Worm (Caenorhabditis elegans) whole organism, L4/young adult: ENCODE data around the gene M02F4.1.

Experiments used
- W03F9.2 ChIP-seq: fragments of 150-350 bp; optimal IDR thresholded peaks from 2 replicates; lab custom pipeline; 2014; ENCODE audit warnings: missing biosample characterization, missing genetic modification characterization
- dao-5 ChIP-seq: sonication (generic microtip); optimal IDR thresholded peaks from 2 replicates; lab custom pipeline; 2016; ENCODE audit warnings: missing genotype, missing genetic modification characterization, moderate library complexity, missing compliant biosample characterization
- him-1 ChIP-seq: sonication (generic microtip); optimal IDR thresholded peaks from 2 replicates; lab custom pipeline; 2016; ENCODE audit warnings: missing genotype, missing genetic modification reagents, missing genetic modification characterization, missing compliant biosample characterization

Gene M02F4.1

DNA sequence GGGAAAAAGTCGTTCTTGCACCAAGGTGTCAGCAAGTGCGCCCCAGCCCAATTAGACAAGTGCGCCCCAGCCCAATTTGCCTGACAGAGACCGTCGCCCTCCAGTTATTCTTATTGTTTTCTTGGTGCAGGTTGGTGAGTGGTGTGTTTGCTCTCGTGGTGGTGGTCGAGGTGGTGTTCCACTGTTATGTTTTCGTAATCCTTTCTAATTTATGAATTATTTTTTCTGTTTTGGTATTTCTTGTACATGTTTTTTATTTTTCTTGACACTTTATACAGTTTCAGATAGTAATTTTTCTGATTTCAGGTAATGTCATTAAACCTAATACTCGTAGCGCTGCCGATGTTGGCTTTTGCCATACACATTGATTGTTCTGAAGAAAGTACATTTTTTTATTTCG lies 19.7 kb downstream of the M02F4.1 start, which contains the start of gene Y48D7A.1:
Gene Y48D7A.1 (plus strand): TSS at position 301 of the 400 bp plus-strand sequence.
- TF ChIP-seq dao-5 (tag; lab: Kevin White, UChicago) (no peak), him-1 (tag; lab: Kevin White, UChicago) (no peak), W03F9.2 (tag; lab: Kevin White, UChicago) (no peak)

- TF ChIP-seq dao-5 (tag; lab: Kevin White, UChicago): no peak
- no peak for TF ChIP-seq W03F9.2 (tag; lab: Kevin White, UChicago)
- TF ChIP-seq him-1 (tag; lab: Kevin White, UChicago): no peak
These were observed 25.2 kb downstream of the M02F4.1 start, which contains the start of gene Y41G9A.6 for ce11 chrX:3003703-3004102. Gene Y41G9A.6, minus strand, starts transcription at chrX:3003803.

DNA sequence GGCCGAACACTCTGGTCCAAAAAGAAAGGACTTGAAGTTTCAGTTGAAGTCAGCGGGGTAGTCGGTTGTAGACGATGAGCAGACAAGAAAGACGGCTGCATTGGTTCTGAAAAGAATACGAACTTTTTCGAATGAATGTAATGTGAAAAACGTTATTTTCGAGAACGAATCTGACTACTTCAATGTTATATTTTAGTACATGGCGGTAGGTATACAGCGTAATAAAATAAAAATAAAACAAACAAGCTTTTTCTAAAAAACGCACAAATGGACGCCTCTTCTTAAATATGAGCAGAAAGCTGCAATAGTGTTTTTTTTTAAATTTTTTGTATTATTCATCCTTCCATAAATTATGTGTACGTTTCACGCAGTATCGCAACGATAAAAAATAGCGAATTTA lies 29.3 kb downstream of the M02F4.1 start, which contains the start of gene Y41G9A.17:
Gene Y41G9A.17 (minus strand): TSS at position 101 of the 400 bp plus-strand sequence.
- TF ChIP-seq dao-5 (tag; lab: Kevin White, UChicago): no peak
- TF ChIP-seq W03F9.2 (tag; lab: Kevin White, UChicago): no peak
- TF ChIP-seq him-1 (tag; lab: Kevin White, UChicago): no peak

ce11 chrX:2996976-2997399 lies 31.9 kb downstream of the M02F4.1 start:
- peak; percentile 99 for TF ChIP-seq him-1 (tag; lab: Kevin White, UChicago)
- peak; percentile 98 for TF ChIP-seq W03F9.2 (tag; lab: Kevin White, UChicago)
- TF ChIP-seq dao-5 (tag; lab: Kevin White, UChicago): peak; percentile 68

DNA sequence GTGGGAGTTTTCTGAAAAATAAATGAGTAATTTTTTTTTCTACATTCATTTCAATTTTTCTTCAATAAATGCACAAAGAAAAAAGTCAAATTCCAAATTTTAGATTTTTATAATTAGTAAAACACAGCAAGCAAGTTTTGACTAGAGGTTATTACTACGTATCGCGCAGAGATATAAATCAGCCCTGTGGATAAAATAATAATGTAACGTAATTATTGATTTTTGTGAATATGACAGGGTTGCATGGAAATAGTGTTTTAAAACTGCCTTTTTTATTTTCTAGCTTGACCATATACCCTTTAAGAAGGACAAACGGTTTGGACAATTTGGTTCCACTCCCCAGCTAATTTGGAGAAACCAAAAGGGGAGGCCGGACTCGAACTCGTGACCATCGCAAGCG lies 32.6 kb downstream of the M02F4.1 start:
- TF ChIP-seq dao-5 (tag; lab: Kevin White, UChicago): no peak
- no peak for TF ChIP-seq him-1 (tag; lab: Kevin White, UChicago)
- no peak for TF ChIP-seq W03F9.2 (tag; lab: Kevin White, UChicago)

- TF ChIP-seq dao-5 (tag; lab: Kevin White, UChicago) (no peak), him-1 (tag; lab: Kevin White, UChicago) (no peak), W03F9.2 (tag; lab: Kevin White, UChicago) (no peak)
These were observed 38.8 kb downstream of the M02F4.1 start for ce11 chrX:2990145-2990544.

- no peak for TF ChIP-seq dao-5 (tag; lab: Kevin White, UChicago)
- no peak for TF ChIP-seq W03F9.2 (tag; lab: Kevin White, UChicago)
- no peak for TF ChIP-seq him-1 (tag; lab: Kevin White, UChicago)
These were observed 44.9 kb downstream of the M02F4.1 start, which contains the start of gene osm-5 for ce11 chrX:2983996-2984395. Gene osm-5, plus strand, starts transcription at chrX:2984263.

- TF ChIP-seq W03F9.2 (tag; lab: Kevin White, UChicago) (no peak), him-1 (tag; lab: Kevin White, UChicago) (no peak), dao-5 (tag; lab: Kevin White, UChicago) (no peak)
These were observed 47.2 kb downstream of the M02F4.1 start, which contains the start of gene nspg-5 for ce11 chrX:2981715-2982114. Gene nspg-5, plus strand, starts transcription at chrX:2982015.

ce11 chrX:2978100-2978499 lies 50.8 kb downstream of the M02F4.1 start:
- TF ChIP-seq him-1 (tag; lab: Kevin White, UChicago): no peak
- no peak for TF ChIP-seq dao-5 (tag; lab: Kevin White, UChicago)
- TF ChIP-seq W03F9.2 (tag; lab: Kevin White, UChicago): no peak
